Fruit fly (Drosophila melanogaster) whole organism, embryonic: ENCODE measurements around the gene CG31948.

Experiments
- Adf1 ChIP-seq: fragments of 200-800 bp; sonication (Bioruptor generic); IDR thresholded peaks from 2 replicates; pipeline ENCODE4 v1.3.6; 2022; ENCODE audit warnings: missing biosample characterization, missing genetic modification characterization
- CG10462 ChIP-seq: fragments of 200-800 bp; sonication (Bioruptor generic); optimal IDR thresholded peaks from 2 replicates; lab custom pipeline; 2016; ENCODE audit warnings: missing biosample characterization, missing genetic modification characterization
- CG11504 ChIP-seq: fragments of 200-800 bp; sonication (Bioruptor generic); optimal IDR thresholded peaks from 3 replicates; lab custom pipeline; 2019; ENCODE audit warnings: missing biosample characterization, mild to moderate bottlenecking, missing genetic modification characterization, moderate library complexity
- CG12236 ChIP-seq: fragments of 200-800 bp; sonication (Bioruptor generic); optimal IDR thresholded peaks from 2 replicates; lab custom pipeline; 2016; ENCODE audit warnings: missing biosample characterization, missing genetic modification characterization
- CG14050 ChIP-seq: fragments of 200-800 bp; sonication (Bioruptor generic); IDR thresholded peaks from 3 replicates; pipeline ENCODE4 v1.3.6; 2022; ENCODE audit warnings: missing biosample characterization, missing genetic modification characterization
- CG15601 ChIP-seq: fragments of 200-800 bp; sonication (Bioruptor generic); optimal IDR thresholded peaks from 3 replicates; lab custom pipeline; 2019; ENCODE audit warnings: missing biosample characterization, mild to moderate bottlenecking, missing genetic modification characterization, moderate library complexity
- CG1602 ChIP-seq: fragments of 200-800 bp; sonication (Bioruptor generic); optimal IDR thresholded peaks from 3 replicates; lab custom pipeline; 2016; ENCODE audit warnings: missing biosample characterization, missing genetic modification characterization
- CG2120 ChIP-seq: fragments of 200-800 bp; sonication (Bioruptor generic); optimal IDR thresholded peaks from 3 replicates; lab custom pipeline; 2016; ENCODE audit warnings: missing biosample characterization, missing genetic modification characterization
- CG34422 ChIP-seq: fragments of 200-800 bp; sonication (Bioruptor generic); IDR thresholded peaks from 3 replicates; pipeline ENCODE4 v1.3.6; 2022; ENCODE audit warnings: missing biosample characterization, missing genetic modification characterization
- CG3726 ChIP-seq: fragments of 200-800 bp; sonication (Bioruptor generic); IDR thresholded peaks from 3 replicates; pipeline ENCODE4, ENCODE4 v1.3.6; 2022; ENCODE audit warnings: missing biosample characterization, missing genetic modification characterization
- CG4328 ChIP-seq: fragments of 200-800 bp; sonication (Bioruptor generic); optimal IDR thresholded peaks from 3 replicates; lab custom pipeline; 2017; ENCODE audit warnings: missing biosample characterization, missing genetic modification reagents, missing genetic modification characterization
- CG6813 ChIP-seq: fragments of 200-800 bp; sonication (Bioruptor generic); optimal IDR thresholded peaks from 2 replicates; lab custom pipeline; 2017; ENCODE audit warnings: missing biosample characterization, missing genetic modification characterization, mild to moderate bottlenecking, moderate library complexity, missing genetic modification reagents
- CG6854 ChIP-seq: fragments of 200-800 bp; sonication (Bioruptor generic); optimal IDR thresholded peaks from 3 replicates; lab custom pipeline; 2017; ENCODE audit warnings: missing biosample characterization, mild to moderate bottlenecking, missing genetic modification characterization
- CG7556 ChIP-seq: fragments of 200-800 bp; sonication (Bioruptor generic); optimal IDR thresholded peaks from 2 replicates; lab custom pipeline; 2017; ENCODE audit warnings: missing biosample characterization, mild to moderate bottlenecking, missing genetic modification characterization
- CG7928 ChIP-seq: fragments of 200-800 bp; sonication (Bioruptor generic); optimal IDR thresholded peaks from 2 replicates; lab custom pipeline; 2017; ENCODE audit warnings: missing biosample characterization, mild to moderate bottlenecking, missing genetic modification characterization
- CG7987 ChIP-seq: fragments of 200-800 bp; sonication (Bioruptor generic); optimal IDR thresholded peaks from 2 replicates; lab custom pipeline; 2018; ENCODE audit warnings: missing biosample characterization, mild to moderate bottlenecking, missing genetic modification characterization, moderate library complexity
- CG8765 ChIP-seq: fragments of 200-800 bp; sonication (Bioruptor generic); IDR thresholded peaks from 2 replicates; pipeline ENCODE4 v1.3.6; 2022; ENCODE audit warnings: missing biosample characterization, missing genetic modification characterization
- CG9817 ChIP-seq: fragments of 200-800 bp; sonication (Bioruptor generic); optimal IDR thresholded peaks from 2 replicates; lab custom pipeline; 2018; ENCODE audit warnings: missing biosample characterization, mild to moderate bottlenecking, missing genetic modification characterization, moderate library complexity
- CrebB ChIP-seq: fragments of 200-800 bp; sonication (Bioruptor generic); optimal IDR thresholded peaks from 3 replicates; lab custom pipeline; 2018; ENCODE audit warnings: missing biosample characterization, mild to moderate bottlenecking, missing genetic modification characterization
- Dek ChIP-seq: fragments of 200-800 bp; sonication (Bioruptor generic); optimal IDR thresholded peaks from 3 replicates; lab custom pipeline; 2019; ENCODE audit warnings: missing biosample characterization, mild to moderate bottlenecking, missing genetic modification characterization, moderate library complexity
- Dfd ChIP-seq, 2 experiments: fragments of >200 bp; optimal IDR thresholded peaks; 2 replicates each; lab custom pipeline; 2017; ENCODE audit warnings: missing biosample characterization in 2 of 2, missing genetic modification characterization in 2 of 2
- Ets97D ChIP-seq: fragments of 200-800 bp; sonication (Bioruptor generic); optimal IDR thresholded peaks from 3 replicates; lab custom pipeline; 2016; ENCODE audit warnings: missing biosample characterization, missing genetic modification characterization
- Gsc ChIP-seq: fragments of 200-800 bp; sonication (Bioruptor generic); IDR thresholded peaks from 2 replicates; pipeline ENCODE4 v1.3.6; 2022; ENCODE audit warnings: missing biosample characterization, missing genetic modification characterization
- HmgZ ChIP-seq: fragments of 200-800 bp; sonication (Bioruptor generic); optimal IDR thresholded peaks from 2 replicates; lab custom pipeline; 2018; ENCODE audit warnings: missing biosample characterization, mild to moderate bottlenecking, missing genetic modification characterization
- Lim3 ChIP-seq: fragments of 200-800 bp; sonication (Bioruptor generic); IDR thresholded peaks from 2 replicates; pipeline ENCODE4 v1.3.6; 2022; ENCODE audit warnings: missing biosample characterization, missing genetic modification characterization
- Myb ChIP-seq: fragments of 200-800 bp; sonication (Bioruptor generic); optimal IDR thresholded peaks from 2 replicates; lab custom pipeline; 2016; ENCODE audit warnings: missing biosample characterization, missing genetic modification characterization
- NFAT ChIP-seq: fragments of 200-800 bp; sonication (Bioruptor generic); IDR thresholded peaks from 2 replicates; pipeline ENCODE4 v1.3.6; 2022; ENCODE audit warnings: missing biosample characterization, missing genetic modification characterization
- Sin3A ChIP-seq: fragments of >200 bp; optimal IDR thresholded peaks from 2 replicates; lab custom pipeline; 2018
- Sry-δ ChIP-seq: fragments of 200-800 bp; sonication (Bioruptor generic); optimal IDR thresholded peaks from 2 replicates; lab custom pipeline; 2016; ENCODE audit warnings: missing biosample characterization, missing genetic modification characterization
- Tbp ChIP-seq: fragments of >200 bp; optimal IDR thresholded peaks from 2 replicates; lab custom pipeline; 2018; ENCODE audit warnings: missing biosample characterization, missing genetic modification characterization
- ac ChIP-seq: fragments of 200-800 bp; sonication (Bioruptor generic); optimal IDR thresholded peaks from 3 replicates; lab custom pipeline; 2017; ENCODE audit warnings: missing biosample characterization, mild to moderate bottlenecking, missing genetic modification characterization
- ara ChIP-seq: fragments of 200-800 bp; sonication (Bioruptor generic); IDR thresholded peaks from 2 replicates; pipeline ENCODE4 v1.3.6; 2022; ENCODE audit warnings: missing biosample characterization, missing genetic modification characterization
- ash1 ChIP-seq: fragments of 200-800 bp; sonication (Bioruptor generic); optimal IDR thresholded peaks from 2 replicates; lab custom pipeline; 2018; ENCODE audit warnings: missing biosample characterization, mild to moderate bottlenecking, missing genetic modification characterization
- br ChIP-seq: fragments of >200 bp; optimal IDR thresholded peaks from 2 replicates; lab custom pipeline; 2017
- cato ChIP-seq: fragments of 200-800 bp; sonication (Bioruptor generic); optimal IDR thresholded peaks from 2 replicates; lab custom pipeline; 2016; ENCODE audit warnings: missing biosample characterization, missing genetic modification characterization, borderline replicate concordance
- dmrt99B ChIP-seq: fragments of 200-800 bp; sonication (Bioruptor generic); optimal IDR thresholded peaks from 2 replicates; lab custom pipeline; 2018; ENCODE audit warnings: missing biosample characterization, mild to moderate bottlenecking, missing genetic modification characterization, moderate library complexity
- exex ChIP-seq: fragments of 200-800 bp; sonication (Bioruptor generic); optimal IDR thresholded peaks from 4 replicates; lab custom pipeline; 2018; ENCODE audit warnings: missing biosample characterization, mild to moderate bottlenecking, missing genetic modification characterization, moderate library complexity
- gem ChIP-seq: fragments of 200-800 bp; sonication (Bioruptor generic); optimal IDR thresholded peaks from 2 replicates; lab custom pipeline; 2019; ENCODE audit warnings: missing biosample characterization, mild to moderate bottlenecking, missing genetic modification characterization, moderate library complexity
- grn ChIP-seq: fragments of 200-800 bp; sonication (Bioruptor generic); optimal IDR thresholded peaks from 3 replicates; lab custom pipeline; 2017; ENCODE audit warnings: missing biosample characterization, missing genetic modification characterization
- h ChIP-seq: fragments of >200 bp; optimal IDR thresholded peaks from 2 replicates; lab custom pipeline; 2017
- ham ChIP-seq: fragments of 200-800 bp; sonication (Bioruptor generic); IDR thresholded peaks from 2 replicates; pipeline ENCODE4 v1.3.6; 2022; ENCODE audit warnings: missing biosample characterization, missing genetic modification characterization
- inv ChIP-seq: fragments of 200-800 bp; sonication (Bioruptor generic); IDR thresholded peaks from 2 replicates; pipeline ENCODE4 v1.3.6; 2022; ENCODE audit warnings: missing biosample characterization, missing genetic modification characterization; ENCODE audit not compliant: partially characterized antibody
- jumu ChIP-seq: fragments of 200-800 bp; sonication (Bioruptor generic); optimal IDR thresholded peaks from 3 replicates; lab custom pipeline; 2016; ENCODE audit warnings: missing biosample characterization, missing genetic modification characterization
- kay ChIP-seq: fragments of 200-800 bp; sonication (Bioruptor generic); optimal IDR thresholded peaks from 2 replicates; lab custom pipeline; 2016; ENCODE audit warnings: missing biosample characterization, missing genetic modification characterization
- lbe ChIP-seq: fragments of 200-800 bp; sonication (Bioruptor generic); optimal IDR thresholded peaks from 2 replicates; lab custom pipeline; 2016; ENCODE audit warnings: missing biosample characterization, mild to moderate bottlenecking, missing genetic modification characterization
- nerfin-1 ChIP-seq: fragments of 200-800 bp; sonication (Bioruptor generic); optimal IDR thresholded peaks from 3 replicates; lab custom pipeline; 2019; ENCODE audit warnings: missing biosample characterization, mild to moderate bottlenecking, missing genetic modification characterization, moderate library complexity
- peb ChIP-seq: fragments of 200-800 bp; sonication (Bioruptor generic); IDR thresholded peaks from 2 replicates; pipeline ENCODE4 v1.3.6; 2022; ENCODE audit warnings: missing biosample characterization, missing genetic modification characterization
- pnt ChIP-seq: fragments of 200-800 bp; sonication (Bioruptor generic); optimal IDR thresholded peaks from 3 replicates; lab custom pipeline; 2016; ENCODE audit warnings: missing biosample characterization, missing genetic modification characterization
- pzg ChIP-seq: fragments of 200-800 bp; sonication (Bioruptor generic); optimal IDR thresholded peaks from 3 replicates; lab custom pipeline; 2018; ENCODE audit warnings: missing biosample characterization, mild to moderate bottlenecking, missing genetic modification characterization, moderate library complexity
- slbo ChIP-seq: fragments of 200-800 bp; sonication (Bioruptor generic); IDR thresholded peaks from 2 replicates; pipeline ENCODE4 v1.3.6; 2022; ENCODE audit warnings: missing biosample characterization, missing genetic modification characterization
- tio ChIP-seq: fragments of 200-800 bp; sonication (Bioruptor generic); optimal IDR thresholded peaks from 2 replicates; lab custom pipeline; 2017; ENCODE audit warnings: missing biosample characterization, missing genetic modification characterization, inconsistent platforms

Gene CG31948

DNA sequence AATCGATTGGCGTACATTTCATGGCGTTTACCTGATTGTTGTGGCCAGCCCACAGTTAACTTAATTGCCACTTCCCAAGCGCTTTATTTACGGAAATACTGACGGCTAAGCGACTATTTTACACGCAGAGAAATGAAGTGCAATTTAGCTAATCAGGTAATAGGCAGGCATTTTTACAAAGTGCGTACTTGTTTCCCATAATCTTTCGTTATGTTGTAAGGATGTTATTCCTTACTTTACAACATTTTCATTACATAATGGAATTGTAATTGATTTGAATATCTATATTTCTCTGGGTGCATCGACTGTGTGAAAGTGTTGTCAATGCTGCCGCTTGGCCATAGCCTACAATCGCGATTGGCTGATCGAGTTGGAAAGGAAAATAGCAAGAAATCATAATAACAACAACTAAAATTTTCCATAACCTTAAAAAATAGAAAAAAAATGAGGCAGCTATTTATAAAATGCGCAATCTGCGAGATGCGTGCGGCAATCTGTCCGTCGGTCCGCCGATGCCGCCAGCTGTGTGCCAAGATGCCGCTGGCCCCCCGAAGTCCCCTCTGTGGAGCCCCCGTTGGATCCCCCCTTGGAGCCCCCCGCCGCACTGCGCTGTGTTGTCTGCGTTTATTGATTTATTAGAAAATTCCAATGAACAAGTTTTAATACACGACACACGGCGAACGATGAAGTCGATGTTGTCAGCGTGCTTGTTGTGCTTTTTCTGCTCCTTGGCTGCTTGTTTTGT lies 10.1 kb upstream of the CG31948 start (continued):
- 0 out of 2 replicates have a peak, but pooled peaks have one; percentile 17 for TF ChIP-seq ara (GFP tag; lab: Robert Waterston, UW)
- no peak for TF ChIP-seq peb
- TF ChIP-seq CG7928 (GFP tag; lab: Kevin White, UChicago) = no peak
- TF ChIP-seq ham (GFP tag; lab: Robert Waterston, UW) = no peak
- peak; percentile 65; the same call in 2 of the 3 replicates for TF ChIP-seq CG34422
- TF ChIP-seq Lim3 (GFP tag; lab: Robert Waterston, UW) = no peak
- peak; percentile 24 for TF ChIP-seq Sry-δ (GFP tag; lab: Kevin White, UChicago)
- TF ChIP-seq HmgZ = no peak
- TF ChIP-seq CG4328 (GFP tag; lab: Kevin White, UChicago) = no peak
- TF ChIP-seq Dfd (GFP tag; optimal IDR thresholded peaks at IDR 0.05; lab: Kevin White, UChicago) = no peak
- TF ChIP-seq kay (GFP tag; lab: Kevin White, UChicago) = no peak
- no peak for TF ChIP-seq h (lab: Kevin White, UChicago)
- no peak for TF ChIP-seq CG7987 (GFP tag; lab: Kevin White, UChicago)
- TF ChIP-seq jumu (GFP tag; lab: Kevin White, UChicago) = no peak
- peak; percentile 5 for TF ChIP-seq Ets97D (GFP tag; lab: Kevin White, UChicago)
- peak; percentile 48; the same call in 2 of the 3 replicates for TF ChIP-seq CG14050
- TF ChIP-seq CG11504 (tag; lab: Kevin White, UChicago) = peak; percentile 81
- peak; percentile 44 for TF ChIP-seq pnt (GFP tag; lab: Kevin White, UChicago)
- 0 out of 2 replicates have a peak, but pooled peaks have one; percentile 20 for TF ChIP-seq slbo (GFP tag; lab: Robert Waterston, UW)
- no peak for TF ChIP-seq CG6813 (GFP tag; lab: Kevin White, UChicago)
- TF ChIP-seq pzg = no peak
- TF ChIP-seq CG1602 (GFP tag; lab: Kevin White, UChicago) = peak; percentile 35
- no peak for TF ChIP-seq CG8765 (GFP tag; lab: Robert Waterston, UW)
- TF ChIP-seq CG7556 = peak; percentile 30
- no peak for TF ChIP-seq grn (GFP tag; lab: Kevin White, UChicago)
- TF ChIP-seq nerfin-1 (tag; lab: Kevin White, UChicago) = no peak
- peak; percentile 75 for TF ChIP-seq gem (tag; lab: Kevin White, UChicago)
- peak; percentile 41 for TF ChIP-seq cato (GFP tag; lab: Kevin White, UChicago)
- TF ChIP-seq inv = no peak
- no peak for TF ChIP-seq NFAT (GFP tag; lab: Robert Waterston, UW)
- no peak for TF ChIP-seq CG15601 (tag; lab: Kevin White, UChicago)
- TF ChIP-seq CG2120 (GFP tag; lab: Kevin White, UChicago) = peak; percentile 38
- TF ChIP-seq Dek (tag; lab: Kevin White, UChicago) = no peak
- TF ChIP-seq Sin3A (lab: Kevin White, UChicago) = no peak
- TF ChIP-seq dmrt99B = peak; percentile 82
- TF ChIP-seq CG9817 = peak; percentile 47
- TF ChIP-seq CG10462 = no peak
- TF ChIP-seq CrebB = no peak
- TF ChIP-seq ash1 = no peak
- no peak for TF ChIP-seq Adf1 (GFP tag; lab: Robert Waterston, UW)
- TF ChIP-seq ac (GFP tag; lab: Kevin White, UChicago) = no peak
- no peak for TF ChIP-seq Gsc
- TF ChIP-seq br (lab: Kevin White, UChicago) = no peak
- peak; percentile 22 for TF ChIP-seq Myb (GFP tag; lab: Kevin White, UChicago)
- peak; percentile 22 for TF ChIP-seq CG12236 (GFP tag; lab: Kevin White, UChicago)
- TF ChIP-seq CG6854 (GFP tag; lab: Kevin White, UChicago) = no peak
- TF ChIP-seq Tbp (GFP tag; lab: Kevin White, UChicago) = no peak
- no peak for TF ChIP-seq CG3726 (GFP tag; lab: Robert Waterston, UW)
- TF ChIP-seq tio (GFP tag; lab: Kevin White, UChicago) = peak; percentile 24
- TF ChIP-seq lbe (GFP tag; lab: Kevin White, UChicago) = no peak
- no peak for TF ChIP-seq exex
